Worm (Caenorhabditis elegans) whole organism, L1 larva: ENCODE data around the gene fbxb-6.

Source experiments
- C34B4.2 ChIP-seq: sonication (generic microtip); optimal IDR thresholded peaks from 2 replicates; lab custom pipeline; 2017; ENCODE audit warnings: mild to moderate bottlenecking, missing genetic modification characterization, missing compliant biosample characterization
- aly-2 ChIP-seq: fragments of 150-350 bp; optimal IDR thresholded peaks from 2 replicates; lab custom pipeline; 2014; ENCODE audit warnings: missing biosample characterization, missing genetic modification characterization
- blmp-1 ChIP-seq: fragments of 150-350 bp; optimal IDR thresholded peaks from 2 replicates; lab custom pipeline; 2014; ENCODE audit warnings: missing biosample characterization, missing genetic modification characterization
- ceh-8 ChIP-seq: fragments of 200-800 bp; sonication (Bioruptor generic); optimal IDR thresholded peaks from 2 replicates; lab custom pipeline; 2018; ENCODE audit warnings: mild to moderate bottlenecking, missing genetic modification characterization, moderate library complexity, missing compliant biosample characterization
- ceh-88 ChIP-seq: fragments of 200-800 bp; sonication (Bioruptor generic); IDR thresholded peaks from 2 replicates; pipeline ENCODE4 v1.3.6; 2022; ENCODE audit warnings: missing genetic modification characterization, missing compliant biosample characterization
- efl-1 ChIP-seq, 4 experiments: fragments of 150-350 bp; optimal IDR thresholded peaks in 3 of 4; peaks in 1 of 4; 1 replicate in 1 of 4; 2 replicates in 3 of 4; lab custom pipeline; 2014; ENCODE audit warnings: missing biosample characterization in 2 of 4, missing genetic modification characterization in 2 of 4, missing genetic modification reagents in 2 of 4
- egl-27 ChIP-seq, 2 experiments: fragments of 150-350 bp in 1 of 2; sonication (generic microtip); optimal IDR thresholded peaks; 3 replicates each; lab custom pipeline; 2017 to 2018; ENCODE audit warnings: missing biosample characterization in 2 of 2, missing genetic modification characterization in 2 of 2, missing genetic modification reagents in 2 of 2
- elt-2 ChIP-seq: sonication (generic microtip); optimal IDR thresholded peaks from 2 replicates; lab custom pipeline; 2016; ENCODE audit warnings: missing genetic modification characterization, mild to moderate bottlenecking, inconsistent platforms, missing compliant biosample characterization, missing genetic modification reagents
- hlh-17 ChIP-seq: fragments of 200-800 bp; sonication (Bioruptor generic); optimal IDR thresholded peaks from 2 replicates; lab custom pipeline; 2018; ENCODE audit warnings: missing genetic modification characterization, mild to moderate bottlenecking, missing compliant biosample characterization, moderate library complexity, borderline replicate concordance
- hlh-4 ChIP-seq: sonication (generic microtip); optimal IDR thresholded peaks from 2 replicates; lab custom pipeline; 2016; ENCODE audit warnings: mild to moderate bottlenecking, missing genetic modification characterization, missing compliant biosample characterization
- hpl-2 ChIP-seq: fragments of 150-350 bp; optimal IDR thresholded peaks from 2 replicates; lab custom pipeline; 2014; ENCODE audit warnings: missing biosample characterization, missing genetic modification reagents, missing genetic modification characterization
- lin-15B ChIP-seq: fragments of 150-350 bp; sonication (generic microtip); optimal IDR thresholded peaks from 3 replicates; lab custom pipeline; 2014; ENCODE audit warnings: missing biosample characterization, missing genetic modification characterization
- lin-35 ChIP-seq, 2 experiments: fragments of 150-350 bp; optimal IDR thresholded peaks; 2 replicates each; lab custom pipeline; 2014; ENCODE audit warnings: missing biosample characterization in 2 of 2, missing genetic modification characterization in 2 of 2, missing genetic modification reagents in 2 of 2
- lin-39 ChIP-seq: fragments of 150-350 bp; optimal IDR thresholded peaks from 2 replicates; lab custom pipeline; 2014; ENCODE audit warnings: missing biosample characterization, missing genetic modification reagents, missing genetic modification characterization
- lir-3 ChIP-seq: sonication (generic microtip); optimal IDR thresholded peaks from 2 replicates; lab custom pipeline; 2016; ENCODE audit warnings: mild to moderate bottlenecking, missing genetic modification characterization, moderate library complexity, missing compliant biosample characterization; ENCODE audit not compliant: poor library complexity
- lsy-2 ChIP-seq, 2 experiments: fragments of 150-350 bp; optimal IDR thresholded peaks; 2 replicates each; lab custom pipeline; 2014; ENCODE audit warnings: missing biosample characterization in 2 of 2, missing genetic modification characterization in 2 of 2
- mep-1 ChIP-seq: fragments of 150-350 bp; optimal IDR thresholded peaks from 2 replicates; lab custom pipeline; 2014; ENCODE audit warnings: missing biosample characterization, missing genetic modification characterization
- nhr-11 ChIP-seq: fragments of 150-350 bp; optimal IDR thresholded peaks from 2 replicates; lab custom pipeline; 2014; ENCODE audit warnings: missing biosample characterization, missing genetic modification characterization
- nhr-47 ChIP-seq: sonication (generic microtip); optimal IDR thresholded peaks from 2 replicates; lab custom pipeline; 2016; ENCODE audit warnings: mild to moderate bottlenecking, missing genetic modification characterization, moderate library complexity, missing compliant biosample characterization
- nhr-77 ChIP-seq: fragments of 150-350 bp; optimal IDR thresholded peaks from 2 replicates; lab custom pipeline; 2014; ENCODE audit warnings: missing biosample characterization, missing genetic modification characterization
- nhr-84 ChIP-seq: sonication (generic microtip); optimal IDR thresholded peaks from 2 replicates; lab custom pipeline; 2017; ENCODE audit warnings: missing biosample characterization, missing genetic modification characterization
- rnt-1 ChIP-seq: sonication (generic microtip); optimal IDR thresholded peaks from 2 replicates; lab custom pipeline; 2016; ENCODE audit warnings: mild to moderate bottlenecking, missing genetic modification characterization, moderate library complexity, missing compliant biosample characterization
- snu-23 ChIP-seq: sonication (generic microtip); optimal IDR thresholded peaks from 2 replicates; lab custom pipeline; 2016; ENCODE audit warnings: missing genetic modification characterization, missing compliant biosample characterization
- sptf-1 ChIP-seq: fragments of 150-350 bp; optimal IDR thresholded peaks from 2 replicates; lab custom pipeline; 2014; ENCODE audit warnings: missing biosample characterization, missing genetic modification characterization
- unc-30 ChIP-seq: sonication (generic microtip); optimal IDR thresholded peaks from 2 replicates; lab custom pipeline; 2017; ENCODE audit warnings: missing biosample characterization, missing genetic modification characterization
- unc-98 ChIP-seq: fragments of 200-800 bp; sonication (Bioruptor generic); IDR thresholded peaks from 2 replicates; pipeline ENCODE4 v1.3.6; 2022; ENCODE audit warnings: missing genetic modification characterization, missing compliant biosample characterization
- vab-15 ChIP-seq: sonication (generic microtip); optimal IDR thresholded peaks from 2 replicates; lab custom pipeline; 2017; ENCODE audit warnings: missing genotype, mild to moderate bottlenecking, missing genetic modification characterization, missing compliant biosample characterization
- ztf-11 ChIP-seq, 2 experiments: sonication (generic microtip); optimal IDR thresholded peaks; 2 replicates each; lab custom pipeline; 2016 to 2017; ENCODE audit warnings: missing genetic modification characterization in 2 of 2, missing biosample characterization in 1 of 2, missing compliant biosample characterization in 1 of 2

The fbxb-6 gene

DNA sequence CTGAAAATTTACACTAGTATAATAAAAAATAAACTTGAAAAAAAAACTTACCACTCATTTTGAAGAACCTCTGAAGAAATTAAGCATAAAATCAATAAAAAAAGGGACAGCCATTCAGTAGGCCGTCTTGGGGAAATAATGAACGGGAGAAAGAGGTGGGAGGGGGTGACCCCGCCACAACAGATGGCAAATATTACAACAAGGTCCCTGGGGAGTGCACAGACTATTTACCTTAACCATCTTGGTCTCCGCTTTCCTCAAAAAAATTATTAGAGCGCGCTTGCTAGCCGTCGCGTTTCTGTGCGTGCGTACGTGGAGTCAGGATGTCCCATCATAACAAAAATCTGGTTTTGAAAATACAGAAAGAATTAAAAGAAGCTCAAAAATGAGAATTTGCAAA, 27.4 kb downstream of the fbxb-6 start, which contains the start of gene T16A1.10:
T16A1.10 (minus strand) TSS at position 123 of the 400 bp plus-strand sequence.
- TF ChIP-seq efl-1 (optimal IDR thresholded peaks at IDR 0.05; lab: Kevin White, UChicago) (no peak), efl-1 (GFP tag; optimal IDR thresholded peaks at IDR 0.05 in 1 of 2; lab: Kevin White, UChicago) (peak in 1 of 2 experiments; percentile 17), hlh-4 (tag; lab: Kevin White, UChicago) (no peak), unc-30 (tag; lab: Kevin White, UChicago) (no peak), ceh-88 (GFP tag; lab: Robert Waterston, UW) (no peak), lin-15B (tag; lab: Kevin White, UChicago) (no peak), hlh-17 (GFP tag; lab: Kevin White, UChicago) (no peak), mep-1 (tag; lab: Kevin White, UChicago) (no peak), sptf-1 (no peak), nhr-47 (no peak)
- TF ChIP-seq, all 84 proteins: peak for 1

DNA sequence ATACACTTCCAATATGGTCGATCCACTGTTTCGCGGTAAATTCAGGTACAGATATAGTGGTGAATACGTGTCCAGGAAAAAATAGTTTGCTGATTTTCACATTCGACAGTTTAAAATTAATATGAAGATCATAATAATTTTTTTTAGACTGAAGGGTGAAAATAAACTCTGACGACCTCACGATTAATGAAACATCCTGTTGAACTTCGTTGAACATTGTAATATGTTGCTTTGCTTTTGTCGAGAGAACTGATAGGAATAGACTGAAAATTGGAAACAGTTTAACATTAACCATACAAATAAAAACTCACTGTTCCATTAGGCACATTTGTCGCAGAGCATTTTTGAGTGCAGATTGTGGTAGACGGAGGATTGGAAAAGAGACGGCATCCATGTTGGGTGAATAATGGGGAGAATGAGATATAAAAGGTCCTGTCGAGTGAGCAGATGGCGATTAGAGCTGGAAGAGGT, 28.9 kb downstream of the fbxb-6 start, which contains the start of gene fbxb-37:
fbxb-37 (minus strand) TSS at position 421 of the 471 bp plus-strand sequence.
- TF ChIP-seq lin-35 (GFP tag; optimal IDR thresholded peaks at IDR 0.05; lab: Kevin White, UChicago) (no peak), nhr-77 (tag; lab: Kevin White, UChicago) (no peak), nhr-84 (tag; lab: Kevin White, UChicago) (no peak), C34B4.2 (tag; lab: Kevin White, UChicago) (no peak), unc-98 (GFP tag; lab: Robert Waterston, UW) (no peak), egl-27 (tag; optimal IDR thresholded peaks at IDR 0.05; lab: Kevin White, UChicago) (no peak), ztf-11 (tag; optimal IDR thresholded peaks at IDR 0.05; lab: Kevin White, UChicago) (no peak)

DNA sequence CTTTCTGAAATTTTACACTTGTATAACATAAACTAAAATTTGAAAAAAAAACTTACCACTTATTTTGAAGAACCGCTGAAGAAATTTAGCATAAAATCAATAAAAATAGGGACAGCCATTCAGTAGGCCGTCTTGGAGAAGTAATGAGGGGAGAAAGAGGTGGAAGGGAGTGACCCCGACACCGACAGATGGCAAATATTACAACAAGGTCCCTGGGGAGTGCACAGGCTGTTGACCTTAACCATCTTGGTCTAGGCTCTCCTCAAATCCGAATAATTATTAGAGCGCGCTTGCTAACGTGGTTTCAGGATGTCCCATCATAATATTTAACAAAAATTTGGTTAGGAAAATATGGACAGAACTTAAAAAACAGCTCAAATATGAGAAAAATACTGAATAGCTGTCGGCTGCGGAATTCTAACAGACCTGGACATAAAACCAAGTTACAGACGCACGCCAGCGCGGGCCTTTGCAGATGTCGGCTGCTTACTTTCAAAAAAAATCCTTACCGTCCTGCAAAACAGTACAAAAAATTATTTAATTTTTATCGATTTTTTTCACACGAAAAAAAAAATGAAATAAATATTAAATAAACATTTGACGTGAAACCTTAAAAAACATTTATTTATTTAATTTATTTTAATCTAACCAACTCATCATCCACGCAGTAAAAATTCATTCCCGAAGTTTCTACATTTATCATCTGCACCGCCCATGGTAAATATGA, 30.5 kb downstream of the fbxb-6 start, which contains the start of gene T16A1.2:
T16A1.2 (plus strand) TSS at position 677 of the 727 bp plus-strand sequence.
- no peak for TF ChIP-seq rnt-1 (tag; lab: Kevin White, UChicago)
- TF ChIP-seq unc-98 (GFP tag; lab: Robert Waterston, UW): no peak
- no peak for TF ChIP-seq nhr-11 (tag; lab: Kevin White, UChicago)
- TF ChIP-seq aly-2 (tag; lab: Kevin White, UChicago): no peak
- no peak for TF ChIP-seq lsy-2 (tag; optimal IDR thresholded peaks at IDR 0.05; lab: Kevin White, UChicago)
- no peak for TF ChIP-seq snu-23
- TF ChIP-seq ceh-8 (GFP tag; lab: Kevin White, UChicago): no peak
- TF ChIP-seq hpl-2: no peak
- TF ChIP-seq, all 84 proteins: peak for 0

DNA sequence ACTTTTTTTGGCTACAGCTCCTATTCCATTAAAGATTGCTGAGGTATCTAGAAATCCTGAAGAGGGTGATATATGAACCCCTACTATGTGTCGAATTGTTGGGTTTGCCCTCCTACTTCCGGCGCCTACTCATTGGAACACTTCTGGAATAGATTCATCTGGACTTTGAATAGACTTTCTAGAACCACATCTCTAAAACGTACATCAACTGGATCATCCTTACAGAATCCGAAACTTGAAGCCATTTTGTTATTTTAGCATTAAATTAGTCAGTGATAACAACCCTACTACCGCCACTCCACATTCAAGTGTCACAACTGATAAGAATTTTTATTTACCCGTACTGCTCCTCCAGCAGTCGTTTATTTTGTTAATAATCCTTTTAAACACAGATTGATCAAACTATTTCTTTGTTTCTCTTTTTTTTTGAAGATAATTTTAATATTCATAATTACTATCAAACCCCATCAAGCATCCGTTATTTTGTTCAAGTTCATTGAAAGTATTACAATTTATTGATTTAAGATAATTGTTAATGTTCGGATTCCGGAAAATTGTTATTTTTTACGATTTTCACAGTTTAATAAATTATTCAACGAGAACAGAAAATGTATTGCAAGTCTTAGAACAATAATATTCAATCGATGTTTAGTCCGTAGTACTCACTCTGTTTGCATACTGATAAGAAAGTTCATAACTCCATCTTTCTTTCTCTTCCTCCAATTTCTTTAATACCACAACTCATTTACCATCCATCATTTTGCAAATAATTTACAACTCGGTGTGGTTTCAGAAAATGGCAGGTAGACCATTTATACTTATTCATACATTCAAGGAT, 34.8 kb downstream of the fbxb-6 start, which contains the start of gene math-42:
math-42 (plus strand) TSS at position 788 of the 838 bp plus-strand sequence.
- TF ChIP-seq hlh-4 (tag; lab: Kevin White, UChicago): no peak
- TF ChIP-seq elt-2 (tag; lab: Kevin White, UChicago): peak; percentile 38

DNA sequence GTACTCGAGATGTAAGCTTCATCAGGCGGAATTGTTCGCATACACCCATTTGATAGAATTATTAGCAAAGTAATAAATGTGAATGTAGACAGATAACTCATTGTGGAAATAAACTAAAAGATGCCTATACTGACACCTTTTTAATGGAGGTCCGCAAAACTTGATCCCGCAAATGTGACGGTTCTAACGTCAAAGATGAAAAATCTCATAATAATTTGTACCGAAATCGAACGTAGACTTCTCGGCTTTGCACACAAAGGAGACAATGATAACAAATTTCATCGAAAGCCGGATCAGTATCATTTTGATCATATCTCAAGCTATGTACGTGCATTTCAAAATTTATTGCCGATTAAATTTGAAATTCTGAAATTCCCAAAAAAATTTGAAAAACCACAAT, 43.7 kb downstream of the fbxb-6 start, which contains the start of gene R52.4:
R52.4 (minus strand) TSS at position 101 of the 400 bp plus-strand sequence.
- no peak for TF ChIP-seq lsy-2 (tag; optimal IDR thresholded peaks at IDR 0.05; lab: Kevin White, UChicago)

DNA sequence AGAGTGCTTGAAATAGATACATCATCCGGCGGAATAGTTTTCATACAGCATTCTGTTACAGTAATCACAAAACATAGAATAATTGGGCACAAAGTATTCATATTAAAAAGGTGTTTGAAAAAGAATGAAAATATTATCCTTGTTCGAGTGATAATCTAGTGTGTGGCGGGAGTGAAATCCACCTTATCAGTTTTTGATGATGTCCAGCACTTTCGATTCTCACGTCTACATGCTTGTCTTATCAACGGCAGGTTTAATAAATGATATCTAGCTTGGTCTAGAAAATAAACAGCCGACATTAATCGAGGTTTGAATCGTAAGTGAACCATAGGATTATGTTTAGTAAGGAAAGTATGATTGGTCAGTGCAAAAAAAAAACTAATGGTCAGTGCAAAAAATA, 45.3 kb downstream of the fbxb-6 start, which contains the start of gene R52.5:
R52.5 (minus strand) TSS at position 101 of the 400 bp plus-strand sequence.
- TF ChIP-seq lin-15B (tag; lab: Kevin White, UChicago): no peak
- no peak for TF ChIP-seq lir-3 (tag; lab: Kevin White, UChicago)
- peak; percentile 54 for TF ChIP-seq blmp-1 (tag; lab: Kevin White, UChicago)
- no peak for TF ChIP-seq lin-39
- no peak for TF ChIP-seq vab-15 (tag; lab: Kevin White, UChicago)
